Worm (Caenorhabditis elegans): ENCODE results near the gene F58F9.6.
A peak's percentile ranks its signal among the peaks of the same experiment; 100 is the strongest.

Gene F58F9.6

DNA sequence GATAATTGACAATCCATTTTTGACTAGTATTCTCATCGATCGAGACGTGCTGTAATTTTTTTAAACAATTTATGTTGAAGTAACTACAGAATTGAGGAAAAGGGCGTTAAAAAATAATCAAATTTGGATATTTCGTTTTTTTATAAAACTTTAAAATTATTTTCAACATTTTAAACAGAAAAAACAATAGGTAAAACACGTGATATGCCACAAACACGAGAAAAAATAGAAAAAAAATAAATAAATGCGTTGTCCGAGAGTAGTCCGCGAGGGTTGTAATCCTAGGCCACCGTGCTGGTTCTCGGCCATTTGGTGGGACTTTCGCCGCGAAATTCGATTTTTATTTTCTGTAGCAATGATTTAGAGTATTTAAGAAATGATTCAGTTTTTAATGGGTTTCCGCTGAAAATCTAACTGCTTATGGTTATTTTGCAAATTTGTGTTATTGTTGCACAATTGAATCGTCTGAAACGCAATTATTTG is 31.1 kb downstream of the F58F9.6 start, which contains the start of gene C49A9.10 (continued):
- no peak for TF ChIP-seq ama-1 (optimal IDR thresholded peaks at IDR 0.05)
- no peak for TF ChIP-seq ama-1 (GFP tag; optimal IDR thresholded peaks at IDR 0.05)
- peak; percentile 91 for TF ChIP-seq lin-54 (GFP tag; optimal IDR thresholded peaks at IDR 0.05)
- no peak for TF ChIP-seq aptf-3 (GFP tag; IDR thresholded peaks at IDR 0.05)
- peak; percentile 49 for TF ChIP-seq F10E7.11 (tag; optimal IDR thresholded peaks at IDR 0.05)
- TF ChIP-seq tbx-9 (tag; optimal IDR thresholded peaks at IDR 0.05; ENCODE audit: borderline replicate concordance), result no peak
- TF ChIP-seq lir-1 (GFP tag; conservative IDR thresholded peaks at IDR 0.05), result peak; percentile 72
- TF ChIP-seq K12H6.12 (tag; optimal IDR thresholded peaks at IDR 0.05), result peak; percentile 69
- TF ChIP-seq snpc-1.1 (tag; optimal IDR thresholded peaks at IDR 0.05; ENCODE audit: insufficient read depth), result no peak
- TF ChIP-seq Y79H2A.3 (GFP tag; conservative IDR thresholded peaks at IDR 0.05), result no peak
- peak; percentile 89 for TF ChIP-seq ceh-27 (GFP tag; optimal IDR thresholded peaks at IDR 0.05)
- TF ChIP-seq die-1 (tag; optimal IDR thresholded peaks at IDR 0.05), result no peak
- no peak for TF ChIP-seq ztf-3 (GFP tag; optimal IDR thresholded peaks at IDR 0.05)
- TF ChIP-seq Y95B8A.8 (GFP tag; IDR thresholded peaks at IDR 0.05), result no peak
- peak; percentile 49 for TF ChIP-seq attf-5 (GFP tag; optimal IDR thresholded peaks at IDR 0.05)
- TF ChIP-seq tlf-1 (GFP tag; optimal IDR thresholded peaks at IDR 0.05), result peak; percentile 68
- TF ChIP-seq snpc-3.4 (tag; optimal IDR thresholded peaks at IDR 0.05), result no peak
- TF ChIP-seq dox-1 (GFP tag; IDR thresholded peaks at IDR 0.05), result no peak; the same call in 1 of the 2 replicates
- no peak for TF ChIP-seq Y67H2A.10 (GFP tag; conservative IDR thresholded peaks at IDR 0.05)
- TF ChIP-seq K11D2.4 (GFP tag; IDR thresholded peaks at IDR 0.05), result no peak; the same call in 1 of the 2 replicates
- no peak for TF ChIP-seq ets-4 (GFP tag; optimal IDR thresholded peaks at IDR 0.05)
- TF ChIP-seq let-607 (tag; optimal IDR thresholded peaks at IDR 0.05), result peak in 1 of 2 experiments; percentile 70
- TF ChIP-seq cebp-2 (GFP tag; IDR thresholded peaks at IDR 0.05), result 0 out of 2 replicates have a peak, but pooled peaks have one; percentile 74
- peak; percentile 40 for TF ChIP-seq hrde-1 (tag; optimal IDR thresholded peaks at IDR 0.05; ENCODE audit: borderline replicate concordance)
- TF ChIP-seq F55B11.4 (tag; optimal IDR thresholded peaks at IDR 0.05; ENCODE audit: borderline replicate concordance, insufficient read depth), result no peak
- peak; percentile 35 for TF ChIP-seq xnd-1 (tag; optimal IDR thresholded peaks at IDR 0.05)
- TF ChIP-seq ztf-6 (GFP tag; IDR thresholded peaks at IDR 0.05), result no peak
- no peak; the same call in 1 of the 2 replicates for TF ChIP-seq madf-6 (GFP tag; IDR thresholded peaks at IDR 0.05)
- TF ChIP-seq let-526 (GFP tag; IDR thresholded peaks at IDR 0.05), result peak; percentile 89
- no peak for TF ChIP-seq unc-62 (GFP tag; optimal IDR thresholded peaks at IDR 0.05)
- no peak for TF ChIP-seq lsy-27 (tag; optimal IDR thresholded peaks at IDR 0.05; ENCODE audit: borderline replicate concordance, insufficient read depth)
- peak; percentile 22 for TF ChIP-seq ztf-26 (tag; optimal IDR thresholded peaks at IDR 0.05)
- TF ChIP-seq rec-8 (tag; optimal IDR thresholded peaks at IDR 0.05), result peak; percentile 22 to 89
- TF ChIP-seq athp-1 (tag; optimal IDR thresholded peaks at IDR 0.05), result peak; percentile 70
- TF ChIP-seq pha-4 (tag; optimal IDR thresholded peaks at IDR 0.05), result peak; percentile 57
- TF ChIP-seq F23B12.7 (tag; optimal IDR thresholded peaks at IDR 0.05; ENCODE audit: insufficient read depth), result peak; percentile 52
- TF ChIP-seq F33H1.4 (GFP tag; IDR thresholded peaks at IDR 0.05), result peak; percentile 60
- TF ChIP-seq unc-130 (GFP tag; optimal IDR thresholded peaks at IDR 0.05), result peak; percentile 93
- peak; percentile 68; the same call in 1 of the 2 replicates for TF ChIP-seq madf-3 (GFP tag; IDR thresholded peaks at IDR 0.05)
- peak in 2 of 3 experiments; percentile 45 to 93 for TF ChIP-seq lin-35 (GFP tag; optimal IDR thresholded peaks at IDR 0.05)

Measured in whole organism, young adult.